Fruit fly (Drosophila melanogaster): Measurements from ENCODE around the gene Hsp27.

DNA sequence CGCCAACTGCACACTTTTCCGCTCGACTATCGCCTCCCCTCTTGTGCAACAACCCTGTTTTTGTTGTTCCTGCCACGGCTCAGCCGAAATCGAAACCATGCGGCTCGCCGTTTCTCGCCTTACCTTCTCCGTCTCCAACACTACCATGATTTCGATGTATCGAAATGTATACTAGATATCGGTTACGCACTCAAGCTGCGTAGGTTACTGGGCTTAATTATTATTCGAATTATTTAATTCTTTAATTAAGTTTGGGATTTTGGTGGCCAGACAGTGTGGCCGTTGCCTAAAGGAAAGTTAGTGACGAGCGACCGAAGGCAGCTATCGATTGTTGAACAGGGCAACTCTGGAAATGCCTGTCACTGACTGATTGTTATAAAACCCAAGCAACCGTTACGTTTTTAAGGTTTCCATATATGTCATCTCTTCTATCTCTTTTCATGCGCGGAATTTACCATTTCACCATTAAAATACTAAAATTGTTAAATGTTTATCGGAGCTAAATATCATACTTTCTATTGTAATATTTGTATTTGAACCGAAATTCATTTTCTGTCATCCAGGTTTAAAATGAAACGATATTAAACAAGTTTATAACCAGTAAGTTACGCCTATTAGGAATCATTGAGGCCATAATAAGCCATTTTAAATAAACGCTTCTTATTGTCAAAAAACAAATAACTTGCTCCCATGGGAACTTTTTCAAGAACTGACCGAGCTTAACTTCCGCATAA lies 18.5 kb downstream of the Hsp27 start, which contains the start of gene eIF4E1:
- TF ChIP-seq EcR (GFP tag; optimal IDR thresholded peaks at IDR 0.05) = no peak
- no peak for TF ChIP-seq Pif1B (GFP tag; optimal IDR thresholded peaks at IDR 0.05)
- TF ChIP-seq CG12605 (GFP tag; IDR thresholded peaks at IDR 0.05) = no peak
- TF ChIP-seq CG9948 (tag; optimal IDR thresholded peaks at IDR 0.05) = no peak
- no peak for TF ChIP-seq CG32121 (GFP tag; IDR thresholded peaks at IDR 0.05)
- no peak for TF ChIP-seq Ets98B (GFP tag; IDR thresholded peaks at IDR 0.05)
- TF ChIP-seq fd96Ca (GFP tag; IDR thresholded peaks at IDR 0.05) = no peak
- TF ChIP-seq CG15710 (tag; optimal IDR thresholded peaks at IDR 0.05) = no peak
- TF ChIP-seq CG13204 (GFP tag; optimal IDR thresholded peaks at IDR 0.05) = no peak

All from whole organism, pupa.